Fruit fly (Drosophila melanogaster) whole organism: ENCODE measurements around the gene Hsp22.

ENCODE experiments used
- CG8478 ChIP-seq: fragments of >200 bp; optimal IDR thresholded peaks from 2 replicates; lab custom pipeline; 2018; ENCODE audit warnings: inconsistent platforms
- Dll ChIP-seq: fragments of >200 bp; optimal IDR thresholded peaks from 2 replicates; lab custom pipeline; 2017
- EcR ChIP-seq, 2 experiments: fragments of >200 bp; optimal IDR thresholded peaks; 2 replicates each; lab custom pipeline; 2017; ENCODE audit warnings: missing biosample characterization in 2 of 2, missing genetic modification characterization in 2 of 2, missing genetic modification reagents in 2 of 2
- pan ChIP-seq: fragments of >200 bp; optimal IDR thresholded peaks from 2 replicates; lab custom pipeline; 2017
- psq ChIP-seq: fragments of >200 bp; optimal IDR thresholded peaks from 2 replicates; lab custom pipeline; 2017
- usp ChIP-seq: fragments of >200 bp; optimal IDR thresholded peaks from 2 replicates; lab custom pipeline; 2017; ENCODE audit warnings: missing biosample characterization, missing genetic modification characterization, mixed read lengths

Hsp22 gene

DNA sequence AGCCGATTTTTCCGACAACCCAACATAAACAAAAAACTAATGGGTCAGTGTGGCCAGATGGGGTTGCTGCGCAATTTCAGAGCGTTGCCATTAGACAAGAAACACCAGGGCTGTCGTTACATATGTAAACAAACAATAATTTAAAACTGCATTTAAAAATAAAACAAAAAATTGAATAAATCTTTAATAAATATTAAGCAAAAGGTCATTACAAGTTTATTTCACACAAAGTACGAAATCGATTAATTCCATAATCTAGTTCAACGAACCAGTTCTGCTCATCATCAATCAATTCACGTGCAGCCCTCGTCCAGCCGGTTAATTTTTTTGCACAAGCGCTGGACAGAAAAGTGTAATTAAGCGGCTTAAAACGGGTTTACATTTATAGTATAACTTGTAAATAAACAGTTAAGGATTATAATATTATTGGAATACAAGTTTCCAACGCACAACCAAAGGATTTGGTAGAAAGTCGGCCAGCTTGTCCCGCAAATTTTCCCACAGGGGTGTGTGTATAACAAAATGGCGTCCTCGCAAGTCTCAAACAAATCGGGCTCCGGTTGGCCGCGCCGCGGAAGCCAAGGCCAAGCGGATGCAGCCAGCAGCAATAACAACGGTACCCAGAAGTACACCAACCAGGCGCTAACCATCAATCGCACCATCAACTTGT, 38.2 kb downstream of the Hsp22 start, which contains the start of the genes CG4022 and Cpsf5:
Gene CG4022, minus strand, starts transcription at position 79 of the 670 bp plus-strand sequence.
Gene Cpsf5, plus strand, starts transcription at position 285 of the 670 bp plus-strand sequence.
- TF ChIP-seq Dll (lab: Kevin White, UChicago) (no peak), pan (no peak), CG8478 (lab: Kevin White, UChicago) (no peak), EcR (GFP tag; optimal IDR thresholded peaks at IDR 0.05; lab: Kevin White, UChicago) (no peak), usp (GFP tag; lab: Kevin White, UChicago) (no peak), psq (no peak)

DNA sequence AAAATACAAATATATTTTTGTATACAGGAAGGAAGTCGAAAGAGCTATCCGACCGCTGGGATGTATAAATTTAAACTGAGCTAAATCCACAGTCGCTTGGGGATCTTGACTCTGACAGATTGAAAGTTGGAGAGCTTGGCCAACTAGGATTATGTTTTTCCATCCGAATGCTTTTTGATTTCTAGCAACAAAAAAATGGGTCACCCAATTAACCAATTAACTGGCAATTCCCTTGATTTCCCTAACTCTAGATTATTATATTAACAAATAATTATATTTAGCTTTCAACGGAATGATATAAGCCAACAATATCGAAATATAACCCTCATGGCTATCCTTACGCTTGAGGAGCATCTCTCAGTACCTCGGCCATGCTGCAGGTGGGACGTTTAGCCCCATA, 44.6 kb downstream of the Hsp22 start, which contains the start of gene CG3982:
Gene CG3982, minus strand, starts transcription at position 101 of the 400 bp plus-strand sequence.
- TF ChIP-seq pan, result no peak
- TF ChIP-seq usp (GFP tag; lab: Kevin White, UChicago), result no peak
- no peak for TF ChIP-seq CG8478 (lab: Kevin White, UChicago)
- TF ChIP-seq psq, result no peak
- TF ChIP-seq Dll (lab: Kevin White, UChicago), result no peak
- no peak for TF ChIP-seq EcR (GFP tag; optimal IDR thresholded peaks at IDR 0.05; lab: Kevin White, UChicago)

DNA sequence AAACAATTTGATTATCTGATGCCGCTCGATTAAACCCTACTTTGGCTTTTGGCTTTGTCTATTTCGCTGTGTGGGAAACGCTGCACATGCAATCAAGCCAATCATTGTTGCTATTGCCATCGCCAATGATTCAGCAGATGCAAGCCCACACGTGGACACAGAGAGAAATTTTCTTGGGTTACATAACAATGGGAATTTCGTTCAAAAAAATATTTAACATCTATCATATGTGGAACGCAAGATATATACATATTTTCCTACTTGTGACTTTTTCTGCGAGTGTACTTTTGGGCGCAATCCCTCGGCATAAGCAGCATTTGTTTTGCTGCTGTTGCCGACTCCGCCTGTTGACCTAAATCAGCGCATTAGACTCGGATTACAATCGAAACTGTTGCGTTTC, 46.6 kb downstream of the Hsp22 start:
- no peak for TF ChIP-seq psq

DNA sequence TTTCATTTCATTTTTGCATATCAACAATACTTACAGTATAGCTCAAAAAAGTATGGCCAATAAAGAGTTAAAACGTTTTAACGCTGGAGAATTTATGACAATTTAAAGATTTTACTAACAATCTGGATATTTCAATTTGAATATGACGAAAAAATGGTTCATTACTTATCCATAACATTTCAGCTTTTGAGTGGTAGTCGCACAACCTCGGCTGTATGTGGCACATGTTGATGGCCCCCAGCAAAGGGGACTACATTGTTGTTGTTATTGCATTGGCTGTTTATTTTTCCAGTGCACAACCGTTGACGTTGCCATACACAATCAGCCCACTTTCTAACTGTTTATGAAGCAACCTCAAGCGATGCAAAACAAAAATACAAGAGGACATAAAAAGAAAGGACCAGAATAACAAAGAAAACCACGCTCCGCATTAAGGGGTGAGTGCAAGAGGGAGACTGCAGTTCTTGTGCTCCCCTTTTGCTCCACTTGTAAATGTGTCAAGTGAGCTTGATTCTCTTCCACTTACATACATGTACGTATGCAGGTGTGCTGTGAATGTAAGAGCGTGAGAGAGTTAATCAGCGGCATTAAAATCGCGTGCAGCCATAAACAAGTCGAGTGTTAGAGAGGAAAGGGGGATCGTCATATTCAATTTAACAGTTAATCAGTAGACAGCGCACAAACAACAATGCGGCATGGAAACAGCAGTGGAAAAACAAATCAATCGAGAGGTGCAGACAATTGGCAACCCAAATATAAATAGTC, 47.5 kb downstream of the Hsp22 start:
- no peak for TF ChIP-seq pan
- no peak for TF ChIP-seq EcR (GFP tag; optimal IDR thresholded peaks at IDR 0.05; lab: Kevin White, UChicago)

DNA sequence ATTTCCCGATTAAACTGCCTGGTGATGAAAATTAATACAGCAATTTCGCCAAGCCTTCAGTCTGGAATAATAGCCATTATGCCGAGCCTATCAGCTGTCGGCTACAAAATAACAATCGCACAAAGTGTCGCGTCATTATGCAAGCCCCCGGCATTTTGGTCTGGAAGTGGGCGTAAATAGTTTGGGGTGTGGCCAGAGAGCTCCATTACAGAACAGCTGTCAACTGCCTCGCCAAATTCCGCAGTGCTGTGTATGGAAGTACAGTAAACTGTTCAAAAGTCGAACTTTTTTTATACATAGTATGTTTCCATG, 48.0 kb downstream of the Hsp22 start:
- no peak for TF ChIP-seq Dll (lab: Kevin White, UChicago)

DNA sequence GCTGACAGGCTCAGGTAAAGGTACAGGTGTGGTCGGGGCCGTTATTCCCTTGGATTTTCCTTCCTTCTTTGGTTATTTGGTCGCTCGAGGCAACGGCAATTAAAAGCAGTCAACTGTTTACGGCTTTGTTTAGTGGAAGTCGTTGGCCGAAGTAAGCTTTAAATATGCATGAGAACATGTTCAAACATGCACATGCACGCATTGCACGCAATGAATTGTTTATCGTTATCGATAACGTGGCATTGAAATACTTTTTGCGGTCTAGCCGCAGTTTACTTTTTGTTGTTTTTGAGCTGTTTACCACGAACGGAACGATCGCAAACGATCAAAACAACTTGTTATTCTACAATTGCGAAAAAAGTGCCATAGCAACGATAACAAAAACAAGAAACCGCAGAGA, 48.9 kb downstream of the Hsp22 start:
- TF ChIP-seq pan, result no peak
- TF ChIP-seq usp (GFP tag; lab: Kevin White, UChicago), result no peak
- TF ChIP-seq CG8478 (lab: Kevin White, UChicago), result no peak
- no peak for TF ChIP-seq psq
- TF ChIP-seq Dll (lab: Kevin White, UChicago), result no peak
- no peak for TF ChIP-seq EcR (GFP tag; optimal IDR thresholded peaks at IDR 0.05; lab: Kevin White, UChicago)

DNA sequence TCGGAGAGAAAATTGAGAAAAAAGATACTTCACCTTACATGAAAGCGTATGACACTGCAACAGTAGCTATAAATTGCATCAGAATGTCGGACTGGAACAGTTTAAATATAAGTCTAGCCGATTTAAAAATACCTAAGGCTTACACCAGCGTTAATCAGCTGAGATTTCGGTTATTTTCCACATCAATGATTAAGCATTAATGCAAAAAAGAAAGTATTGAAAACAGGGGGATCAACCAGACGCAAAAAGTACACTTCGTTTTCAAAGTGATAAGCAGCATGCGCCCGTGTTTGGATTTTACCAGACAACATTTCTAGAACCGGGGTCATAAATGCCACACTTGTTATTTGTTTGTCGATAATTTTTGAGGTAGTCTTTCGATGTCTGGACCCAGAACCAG, 49.4 kb downstream of the Hsp22 start:
- TF ChIP-seq pan (no peak), EcR (GFP tag; optimal IDR thresholded peaks at IDR 0.05; lab: Kevin White, UChicago) (no peak), CG8478 (lab: Kevin White, UChicago) (no peak), usp (GFP tag; lab: Kevin White, UChicago) (no peak), Dll (lab: Kevin White, UChicago) (no peak), psq (no peak)

DNA sequence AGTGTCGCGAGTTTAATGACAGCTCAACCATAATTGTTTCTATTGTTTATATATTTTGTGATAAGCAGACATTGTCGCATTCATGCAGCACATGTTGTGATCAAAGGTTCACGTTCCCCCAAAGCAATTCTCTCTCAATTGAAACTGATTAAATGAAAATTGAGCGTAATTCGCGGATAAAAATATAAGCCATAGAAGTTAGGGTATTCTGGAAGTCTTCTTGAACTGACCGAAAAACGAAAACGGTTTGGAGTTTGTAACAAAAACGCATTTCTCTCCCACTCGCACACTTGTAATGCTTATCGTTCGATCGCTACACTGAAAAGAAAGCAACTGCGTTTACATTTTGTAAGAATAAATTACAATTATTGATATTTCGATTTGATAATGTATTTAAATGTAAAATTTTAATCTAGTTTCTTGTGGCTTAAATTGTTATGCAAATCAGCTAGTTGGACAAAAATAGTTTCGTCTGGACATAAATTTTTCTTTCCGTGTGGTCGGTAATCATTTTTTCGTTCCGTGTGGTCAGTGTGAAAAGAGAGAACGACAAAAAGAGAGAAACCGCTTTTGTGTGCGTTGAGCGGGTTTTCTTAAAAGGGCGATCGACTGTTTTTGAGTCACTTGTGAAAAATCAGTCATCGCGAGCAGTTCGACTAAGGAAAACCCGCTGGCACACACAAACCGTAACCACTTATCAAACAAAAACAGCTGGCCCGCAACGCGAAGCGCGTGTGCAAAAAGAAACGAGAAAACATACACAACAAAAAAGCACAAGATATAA, 50.1 kb downstream of the Hsp22 start, which contains the start of gene aay:
Gene aay, plus strand, starts transcription at position 618 of the 784 bp plus-strand sequence.
- TF ChIP-seq psq (no peak), EcR (GFP tag; optimal IDR thresholded peaks at IDR 0.05; lab: Kevin White, UChicago) (no peak), CG8478 (lab: Kevin White, UChicago) (no peak), pan (no peak), usp (GFP tag; lab: Kevin White, UChicago) (no peak), Dll (lab: Kevin White, UChicago) (no peak)

DNA sequence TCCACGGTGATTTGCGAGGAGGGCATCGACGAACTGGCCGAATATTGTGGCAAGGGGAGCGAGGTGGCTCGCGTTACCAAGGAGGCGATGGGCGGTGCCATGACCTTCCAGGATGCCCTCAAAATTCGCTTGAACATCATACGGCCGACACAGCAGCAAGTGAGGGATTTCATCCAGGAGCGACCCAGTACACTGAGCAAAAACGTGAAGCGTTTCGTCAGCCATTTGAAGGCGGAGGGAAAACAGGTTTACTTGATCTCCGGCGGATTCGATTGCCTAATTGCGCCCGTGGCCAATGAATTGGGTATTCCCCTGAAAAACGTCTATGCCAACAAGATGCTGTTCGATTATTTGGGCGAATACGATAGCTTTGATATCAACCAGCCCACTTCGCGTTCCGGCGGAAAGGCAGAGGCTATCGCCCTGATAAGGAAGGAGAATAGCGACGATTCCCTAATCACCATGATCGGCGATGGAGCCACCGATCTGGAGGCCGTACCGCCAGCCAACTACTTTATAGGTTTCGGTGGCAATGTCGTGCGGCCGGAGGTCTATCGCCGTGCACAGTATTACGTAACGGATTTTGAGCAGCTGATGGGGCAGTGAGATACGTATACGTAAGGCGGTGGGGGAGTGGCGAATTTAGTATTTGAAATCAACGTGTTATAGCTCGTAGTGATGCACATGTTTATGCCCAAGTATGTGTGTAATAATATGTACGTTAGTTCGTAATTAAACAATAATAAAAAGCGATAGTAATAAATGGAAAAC, 51.2 kb downstream of the Hsp22 start:
- TF ChIP-seq CG8478 (lab: Kevin White, UChicago) (no peak), usp (GFP tag; lab: Kevin White, UChicago) (no peak)

DNA sequence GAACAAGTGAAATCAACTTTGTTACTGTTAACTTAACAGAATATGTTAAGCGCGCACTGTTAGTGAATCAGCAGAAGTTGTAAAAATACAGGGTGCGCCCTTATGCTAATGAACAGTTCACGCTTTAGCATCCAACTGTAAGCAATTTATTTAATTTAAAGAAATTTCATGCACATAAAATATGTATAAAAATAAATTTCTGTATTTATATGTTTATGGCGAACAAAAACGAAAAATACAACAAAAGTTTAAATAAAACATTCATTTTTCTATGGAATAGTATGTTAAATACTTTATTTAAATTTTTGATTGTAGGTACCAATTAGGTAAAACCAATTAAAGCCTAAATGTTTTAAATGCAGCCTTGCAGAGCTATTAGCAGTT, 51.8 kb downstream of the Hsp22 start:
- TF ChIP-seq usp (GFP tag; lab: Kevin White, UChicago), result no peak
- no peak for TF ChIP-seq EcR (GFP tag; optimal IDR thresholded peaks at IDR 0.05; lab: Kevin White, UChicago)
- no peak for TF ChIP-seq psq
- TF ChIP-seq CG8478 (lab: Kevin White, UChicago), result no peak
- TF ChIP-seq Dll (lab: Kevin White, UChicago), result no peak
- no peak for TF ChIP-seq pan
